Fruit fly (Drosophila melanogaster) whole organism, embryonic: Measurements from ENCODE around the gene TfIIS.

Experiments
- Aef1 ChIP-seq: fragments of 200-800 bp; sonication (Bioruptor generic); IDR thresholded peaks from 3 replicates; pipeline ENCODE4 v1.3.6; 2022; ENCODE audit warnings: missing biosample characterization, missing genetic modification characterization
- Atf-2 ChIP-seq: fragments of 200-800 bp; sonication (Bioruptor generic); optimal IDR thresholded peaks from 2 replicates; lab custom pipeline; 2016; ENCODE audit warnings: missing biosample characterization, missing genetic modification characterization
- Bdp1 ChIP-seq: fragments of 200-800 bp; sonication (Bioruptor generic); optimal IDR thresholded peaks from 3 replicates; lab custom pipeline; 2016; ENCODE audit warnings: missing biosample characterization, missing genetic modification characterization
- Bteb2 ChIP-seq: fragments of 200-800 bp; sonication (Bioruptor generic); optimal IDR thresholded peaks from 2 replicates; lab custom pipeline; 2016; ENCODE audit warnings: missing biosample characterization, missing genetic modification characterization
- CG10147 ChIP-seq: fragments of 200-800 bp; sonication (Bioruptor generic); optimal IDR thresholded peaks from 2 replicates; lab custom pipeline; 2019; ENCODE audit warnings: missing biosample characterization, mild to moderate bottlenecking, missing genetic modification characterization, moderate library complexity
- CG10321 ChIP-seq: fragments of 200-800 bp; sonication (Bioruptor generic); IDR thresholded peaks from 2 replicates; pipeline ENCODE4 v1.3.6; 2022; ENCODE audit warnings: missing biosample characterization, missing genetic modification characterization
- CG11085 ChIP-seq: fragments of 200-800 bp; sonication (Bioruptor generic); IDR thresholded peaks from 2 replicates; pipeline ENCODE4 v1.3.6; 2022; ENCODE audit warnings: missing biosample characterization, missing genetic modification characterization
- CG11560 ChIP-seq: fragments of 200-800 bp; sonication (Bioruptor generic); IDR thresholded peaks from 3 replicates; pipeline ENCODE4 v1.3.6; 2022; ENCODE audit warnings: missing biosample characterization, missing genetic modification characterization
- CG11723 ChIP-seq: fragments of 200-800 bp; sonication (Bioruptor generic); optimal IDR thresholded peaks from 2 replicates; lab custom pipeline; 2017; ENCODE audit warnings: missing biosample characterization, mild to moderate bottlenecking, missing genetic modification characterization
- CG13287 ChIP-seq: fragments of 200-800 bp; sonication (Bioruptor generic); IDR thresholded peaks from 2 replicates; pipeline ENCODE4 v1.3.6; 2022; ENCODE audit warnings: missing biosample characterization, missing genetic modification characterization; ENCODE audit not compliant: partially characterized antibody
- CG13296 ChIP-seq: fragments of 200-800 bp; sonication (Bioruptor generic); optimal IDR thresholded peaks from 3 replicates; lab custom pipeline; 2018; ENCODE audit warnings: missing biosample characterization, mild to moderate bottlenecking, missing genetic modification characterization
- CG14710 ChIP-seq: fragments of 200-800 bp; sonication (Bioruptor generic); optimal IDR thresholded peaks from 3 replicates; lab custom pipeline; 2019; ENCODE audit warnings: missing biosample characterization, mild to moderate bottlenecking, missing genetic modification characterization, moderate library complexity
- CG15696 ChIP-seq: fragments of 200-800 bp; sonication (Bioruptor generic); optimal IDR thresholded peaks from 2 replicates; lab custom pipeline; 2019; ENCODE audit warnings: missing biosample characterization, mild to moderate bottlenecking, missing genetic modification characterization, moderate library complexity
- CG1603 ChIP-seq: fragments of 200-800 bp; sonication (Bioruptor generic); optimal IDR thresholded peaks from 2 replicates; lab custom pipeline; 2019; ENCODE audit warnings: missing biosample characterization, mild to moderate bottlenecking, missing genetic modification characterization, moderate library complexity
- CG16779 ChIP-seq: fragments of 200-800 bp; sonication (Bioruptor generic); IDR thresholded peaks from 2 replicates; pipeline ENCODE4 v1.3.6; 2022; ENCODE audit warnings: missing biosample characterization, missing genetic modification characterization
- CG18599 ChIP-seq: fragments of 200-800 bp; sonication (Bioruptor generic); optimal IDR thresholded peaks from 3 replicates; lab custom pipeline; 2017; ENCODE audit warnings: missing biosample characterization, missing genetic modification characterization, mild to moderate bottlenecking, moderate library complexity, missing genetic modification reagents
- CG32532 ChIP-seq: fragments of 200-800 bp; sonication (Bioruptor generic); IDR thresholded peaks from 2 replicates; pipeline ENCODE4 v1.3.6; 2022; ENCODE audit warnings: missing biosample characterization, missing genetic modification characterization
- CG4617 ChIP-seq: fragments of 200-800 bp; sonication (Bioruptor generic); optimal IDR thresholded peaks from 3 replicates; lab custom pipeline; 2016; ENCODE audit warnings: missing biosample characterization, missing genetic modification characterization, borderline replicate concordance
- CG6254 ChIP-seq: fragments of 200-800 bp; sonication (Bioruptor generic); optimal IDR thresholded peaks from 3 replicates; lab custom pipeline; 2017; ENCODE audit warnings: mild to moderate bottlenecking, missing biosample characterization, missing genetic modification reagents, missing genetic modification characterization
- CG7357 ChIP-seq: fragments of 200-800 bp; sonication (Bioruptor generic); IDR thresholded peaks from 3 replicates; pipeline ENCODE4 v1.3.6; 2022; ENCODE audit warnings: missing biosample characterization, missing genetic modification characterization
- CG7928 ChIP-seq: fragments of 200-800 bp; sonication (Bioruptor generic); optimal IDR thresholded peaks from 2 replicates; lab custom pipeline; 2017; ENCODE audit warnings: missing biosample characterization, mild to moderate bottlenecking, missing genetic modification characterization
- CG9876 ChIP-seq: fragments of 200-800 bp; sonication (Bioruptor generic); optimal IDR thresholded peaks from 2 replicates; lab custom pipeline; 2016; ENCODE audit warnings: missing biosample characterization, missing genetic modification characterization
- Doc2 ChIP-seq: fragments of 200-800 bp; sonication (Bioruptor generic); IDR thresholded peaks from 2 replicates; pipeline ENCODE4 v1.3.6; 2022; ENCODE audit warnings: missing biosample characterization, missing genetic modification characterization
- Doc3 ChIP-seq: fragments of 200-800 bp; sonication (Bioruptor generic); IDR thresholded peaks from 3 replicates; pipeline ENCODE4 v1.3.6; 2022; ENCODE audit warnings: missing biosample characterization, missing genetic modification characterization; ENCODE audit not compliant: partially characterized antibody
- Ets97D ChIP-seq: fragments of 200-800 bp; sonication (Bioruptor generic); optimal IDR thresholded peaks from 3 replicates; lab custom pipeline; 2016; ENCODE audit warnings: missing biosample characterization, missing genetic modification characterization
- H15 ChIP-seq: fragments of 200-800 bp; sonication (Bioruptor generic); IDR thresholded peaks from 3 replicates; pipeline ENCODE4 v1.3.6; 2022; ENCODE audit warnings: missing biosample characterization, missing genetic modification characterization
- Hmr ChIP-seq: fragments of 200-800 bp; sonication (Bioruptor generic); optimal IDR thresholded peaks from 3 replicates; lab custom pipeline; 2017; ENCODE audit warnings: mild to moderate bottlenecking, missing biosample characterization, missing genetic modification reagents, missing genetic modification characterization
- MESR4 ChIP-seq: fragments of 200-800 bp; sonication (Bioruptor generic); optimal IDR thresholded peaks from 2 replicates; lab custom pipeline; 2018; ENCODE audit warnings: missing biosample characterization, mild to moderate bottlenecking, missing genetic modification characterization, moderate library complexity
- Mes4 ChIP-seq: fragments of 200-800 bp; sonication (Bioruptor generic); optimal IDR thresholded peaks from 2 replicates; lab custom pipeline; 2016; ENCODE audit warnings: missing biosample characterization, missing genetic modification characterization
- NC2β ChIP-seq: fragments of 200-800 bp; sonication (Bioruptor generic); optimal IDR thresholded peaks from 2 replicates; lab custom pipeline; 2016; ENCODE audit warnings: missing biosample characterization, missing genetic modification characterization
- Nf-YB ChIP-seq: fragments of 200-800 bp; sonication (Bioruptor generic); optimal IDR thresholded peaks from 3 replicates; lab custom pipeline; 2019; ENCODE audit warnings: missing biosample characterization, mild to moderate bottlenecking, missing genetic modification characterization, moderate library complexity
- Oli ChIP-seq: fragments of 200-800 bp; sonication (Bioruptor generic); optimal IDR thresholded peaks from 2 replicates; lab custom pipeline; 2018; ENCODE audit warnings: missing biosample characterization, mild to moderate bottlenecking, missing genetic modification characterization, moderate library complexity
- al ChIP-seq: fragments of 200-800 bp; sonication (Bioruptor generic); IDR thresholded peaks from 2 replicates; pipeline ENCODE4 v1.3.6; 2022; ENCODE audit warnings: missing biosample characterization, missing genetic modification characterization
- ci ChIP-seq: fragments of 200-800 bp; sonication (Bioruptor generic); IDR thresholded peaks from 3 replicates; pipeline ENCODE4 v1.3.6; 2022; ENCODE audit warnings: missing biosample characterization, missing genetic modification characterization
- da ChIP-seq: fragments of 200-800 bp; sonication (Bioruptor generic); optimal IDR thresholded peaks from 2 replicates; lab custom pipeline; 2016; ENCODE audit warnings: missing biosample characterization, missing genetic modification characterization
- fd3F ChIP-seq: fragments of 200-800 bp; sonication (Bioruptor generic); optimal IDR thresholded peaks from 2 replicates; lab custom pipeline; 2018; ENCODE audit warnings: missing biosample characterization, mild to moderate bottlenecking, missing genetic modification characterization, moderate library complexity
- fd96Cb ChIP-seq: fragments of 200-800 bp; sonication (Bioruptor generic); optimal IDR thresholded peaks from 2 replicates; lab custom pipeline; 2018; ENCODE audit warnings: missing biosample characterization, mild to moderate bottlenecking, missing genetic modification characterization, moderate library complexity
- hb ChIP-seq: fragments of 200-800 bp; sonication (Bioruptor generic); IDR thresholded peaks from 3 replicates; pipeline ENCODE4 v1.3.6; 2022; ENCODE audit warnings: missing biosample characterization, missing genetic modification characterization; ENCODE audit not compliant: partially characterized antibody
- her ChIP-seq: fragments of 200-800 bp; sonication (Bioruptor generic); optimal IDR thresholded peaks from 2 replicates; lab custom pipeline; 2016; ENCODE audit warnings: missing biosample characterization, missing genetic modification characterization
- insv ChIP-seq, 2 experiments: fragments of 200-800 bp; sonication (Bioruptor generic); optimal IDR thresholded peaks; 3 replicates each; lab custom pipeline; 2016 to 2018; ENCODE audit warnings: missing biosample characterization in 2 of 2, missing genetic modification characterization in 2 of 2
- jigr1 ChIP-seq: fragments of 200-800 bp; sonication (Bioruptor generic); IDR thresholded peaks from 3 replicates; pipeline ENCODE4 v1.3.6; 2022; ENCODE audit warnings: missing biosample characterization, missing genetic modification characterization
- kni ChIP-seq: fragments of 200-800 bp; sonication (Bioruptor generic); optimal IDR thresholded peaks from 3 replicates; lab custom pipeline; 2017; ENCODE audit warnings: mild to moderate bottlenecking, missing biosample characterization, missing genetic modification reagents, missing genetic modification characterization
- mirr ChIP-seq: fragments of 200-800 bp; sonication (Bioruptor generic); optimal IDR thresholded peaks from 3 replicates; lab custom pipeline; 2018; ENCODE audit warnings: missing biosample characterization, mild to moderate bottlenecking, missing genetic modification characterization
- nerfin-2 ChIP-seq: fragments of 200-800 bp; sonication (Bioruptor generic); IDR thresholded peaks from 2 replicates; pipeline ENCODE4 v1.3.6; 2022; ENCODE audit warnings: missing biosample characterization, missing genetic modification characterization; ENCODE audit not compliant: partially characterized antibody
- pita ChIP-seq: fragments of 200-800 bp; sonication (Bioruptor generic); optimal IDR thresholded peaks from 2 replicates; lab custom pipeline; 2017; ENCODE audit warnings: missing biosample characterization, mild to moderate bottlenecking, missing genetic modification characterization
- pros ChIP-seq: fragments of 200-800 bp; sonication (Bioruptor generic); optimal IDR thresholded peaks from 3 replicates; lab custom pipeline; 2019; ENCODE audit warnings: missing biosample characterization, mild to moderate bottlenecking, missing genetic modification characterization, moderate library complexity
- repo ChIP-seq: fragments of 200-800 bp; sonication (Bioruptor generic); optimal IDR thresholded peaks from 2 replicates; lab custom pipeline; 2016; ENCODE audit warnings: missing biosample characterization, missing genetic modification characterization
- row ChIP-seq: fragments of 200-800 bp; sonication (Bioruptor generic); IDR thresholded peaks from 3 replicates; pipeline ENCODE4 v1.3.6; 2022; ENCODE audit warnings: missing biosample characterization, missing genetic modification characterization
- wek ChIP-seq: fragments of 200-800 bp; sonication (Bioruptor generic); optimal IDR thresholded peaks from 3 replicates; lab custom pipeline; 2018; ENCODE audit warnings: missing biosample characterization, mild to moderate bottlenecking, missing genetic modification characterization, moderate library complexity
- zen2 ChIP-seq: fragments of 200-800 bp; sonication (Bioruptor generic); IDR thresholded peaks from 3 replicates; pipeline ENCODE4 v1.3.6; 2022; ENCODE audit warnings: missing biosample characterization, missing genetic modification characterization; ENCODE audit not compliant: partially characterized antibody

The TfIIS gene

DNA sequence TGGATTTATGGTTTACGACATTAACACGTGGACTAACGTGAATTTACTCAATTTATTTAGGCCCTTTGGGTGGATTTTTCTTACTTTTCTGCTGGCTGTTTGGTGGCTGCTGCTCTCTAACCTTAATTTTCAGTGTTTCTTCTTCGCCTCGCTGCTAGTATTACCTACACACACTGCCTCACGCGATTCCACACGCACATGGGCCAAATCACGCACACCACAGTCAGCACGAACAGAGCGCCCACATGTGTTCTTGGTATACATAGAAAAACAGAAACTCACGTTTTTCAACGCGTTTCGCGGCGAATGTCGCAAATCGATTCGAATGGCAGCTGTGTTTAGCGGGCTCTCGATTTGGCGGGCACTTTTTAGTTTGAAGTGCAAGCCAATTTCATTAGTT is 7.3 kb upstream of the TfIIS start (continued):
- peak in 1 of 2 experiments; percentile 69 for TF ChIP-seq insv (GFP tag; optimal IDR thresholded peaks at IDR 0.05; lab: Kevin White, UChicago)
- TF ChIP-seq CG11723 (GFP tag; lab: Kevin White, UChicago), result no peak
- TF ChIP-seq mirr, result peak; percentile 77
- TF ChIP-seq Doc2 (GFP tag; lab: Robert Waterston, UW), result no peak
- no peak for TF ChIP-seq pros
- TF ChIP-seq fd96Cb (tag; lab: Kevin White, UChicago), result no peak
- TF ChIP-seq Ets97D (GFP tag; lab: Kevin White, UChicago), result peak; percentile 94
- peak; percentile 76 for TF ChIP-seq Doc3 (GFP tag; lab: Robert Waterston, UW)
- TF ChIP-seq al, result no peak
- no peak for TF ChIP-seq CG9876
- TF ChIP-seq CG32532 (GFP tag; lab: Robert Waterston, UW), result peak; percentile 62
- TF ChIP-seq Aef1 (GFP tag; lab: Robert Waterston, UW), result no peak
- TF ChIP-seq CG13296 (GFP tag; lab: Kevin White, UChicago), result peak; percentile 20
- TF ChIP-seq CG16779, result no peak
- peak; percentile 19 for TF ChIP-seq NC2β (GFP tag; lab: Kevin White, UChicago)
- peak; percentile 31; the same call in 1 of the 2 replicates for TF ChIP-seq CG11085 (GFP tag; lab: Robert Waterston, UW)
- peak; percentile 90 for TF ChIP-seq CG13287 (GFP tag; lab: Robert Waterston, UW)
- peak; percentile 52 for TF ChIP-seq CG7928 (GFP tag; lab: Kevin White, UChicago)
- no peak for TF ChIP-seq Bdp1 (GFP tag; lab: Kevin White, UChicago)
- no peak; the same call in 2 of the 3 replicates for TF ChIP-seq zen2 (GFP tag; lab: Robert Waterston, UW)
- TF ChIP-seq CG18599 (GFP tag; lab: Kevin White, UChicago), result peak; percentile 58
- TF ChIP-seq Nf-YB (GFP tag; lab: Kevin White, UChicago), result peak; percentile 15
- peak; percentile 17 for TF ChIP-seq Mes4 (GFP tag; lab: Kevin White, UChicago)
- TF ChIP-seq repo (GFP tag; lab: Kevin White, UChicago), result no peak
- peak; percentile 72 for TF ChIP-seq ci (GFP tag; lab: Robert Waterston, UW)
- TF ChIP-seq CG14710, result peak; percentile 85
- TF ChIP-seq wek (GFP tag; lab: Kevin White, UChicago), result no peak
- no peak; the same call in 1 of the 2 replicates for TF ChIP-seq CG10321
- TF ChIP-seq Atf-2 (GFP tag; lab: Kevin White, UChicago), result no peak
- TF ChIP-seq CG15696 (tag; lab: Kevin White, UChicago), result peak; percentile 20
- peak; percentile 95 for TF ChIP-seq MESR4 (GFP tag; lab: Kevin White, UChicago)
- TF ChIP-seq H15 (GFP tag; lab: Robert Waterston, UW), result no peak
- TF ChIP-seq Oli (tag; lab: Kevin White, UChicago), result no peak
- TF ChIP-seq jigr1 (GFP tag; lab: Robert Waterston, UW), result no peak
- peak; percentile 75; the same call in 2 of the 3 replicates for TF ChIP-seq hb (GFP tag; lab: Robert Waterston, UW)
- TF ChIP-seq nerfin-2 (GFP tag; lab: Robert Waterston, UW), result 0 out of 2 replicates have a peak, but pooled peaks have one; percentile 33
- TF ChIP-seq fd3F (GFP tag; lab: Kevin White, UChicago), result no peak
- TF ChIP-seq CG4617, result peak; percentile 33
- TF ChIP-seq Bteb2 (GFP tag; lab: Kevin White, UChicago), result peak; percentile 6
- peak; percentile 92 for TF ChIP-seq CG1603 (tag; lab: Kevin White, UChicago)
- TF ChIP-seq CG11560 (tag; lab: Robert Waterston, UW), result no peak
- peak; percentile 29 for TF ChIP-seq CG6254
- peak; percentile 75 for TF ChIP-seq row (GFP tag; lab: Robert Waterston, UW)
- TF ChIP-seq her (GFP tag; lab: Kevin White, UChicago), result peak; percentile 76
- no peak for TF ChIP-seq CG7357 (GFP tag; lab: Robert Waterston, UW)
- TF ChIP-seq da (GFP tag; lab: Kevin White, UChicago), result peak; percentile 44
- no peak for TF ChIP-seq pita
- peak; percentile 58 for TF ChIP-seq kni (GFP tag; lab: Kevin White, UChicago)
- peak; percentile 52 for TF ChIP-seq CG10147 (GFP tag; lab: Kevin White, UChicago)
- TF ChIP-seq Hmr (GFP tag; lab: Kevin White, UChicago), result peak; percentile 65
